Worm (Caenorhabditis elegans) whole organism, L1 larva: Measurements from ENCODE around the gene C45B11.5.

ENCODE experiments used
- aly-2 ChIP-seq: fragments of 150-350 bp; optimal IDR thresholded peaks from 2 replicates; lab custom pipeline; 2014; ENCODE audit warnings: missing biosample characterization, missing genetic modification characterization
- ama-1 ChIP-seq: fragments of 150-350 bp; optimal IDR thresholded peaks from 2 replicates; lab custom pipeline; 2014
- blmp-1 ChIP-seq: fragments of 150-350 bp; optimal IDR thresholded peaks from 2 replicates; lab custom pipeline; 2014; ENCODE audit warnings: missing biosample characterization, missing genetic modification characterization
- ceh-63 ChIP-seq: fragments of 200-800 bp; sonication (Bioruptor generic); optimal IDR thresholded peaks from 2 replicates; lab custom pipeline; 2018; ENCODE audit warnings: mild to moderate bottlenecking, missing genetic modification characterization, missing compliant biosample characterization
- ceh-82 ChIP-seq, 3 experiments: fragments of 150-350 bp in 1 of 3; sonication (generic microtip) in 2 of 3; optimal IDR thresholded peaks; 2 replicates each; lab custom pipeline; 2014 to 2017; ENCODE audit warnings: missing biosample characterization in 3 of 3, missing genetic modification characterization in 3 of 3
- dsc-1 ChIP-seq: sonication (generic microtip); optimal IDR thresholded peaks from 2 replicates; lab custom pipeline; 2016; ENCODE audit warnings: mild to moderate bottlenecking, missing genetic modification characterization, missing compliant biosample characterization
- efl-1 ChIP-seq, 4 experiments: fragments of 150-350 bp; optimal IDR thresholded peaks in 3 of 4; peaks in 1 of 4; 1 replicate in 1 of 4; 2 replicates in 3 of 4; lab custom pipeline; 2014; ENCODE audit warnings: missing biosample characterization in 2 of 4, missing genetic modification characterization in 2 of 4, missing genetic modification reagents in 2 of 4
- egl-13 ChIP-seq: sonication (generic microtip); optimal IDR thresholded peaks from 2 replicates; lab custom pipeline; 2016; ENCODE audit warnings: missing genotype, missing genetic modification reagents, missing genetic modification characterization, missing compliant biosample characterization
- egl-27 ChIP-seq, 2 experiments: fragments of 150-350 bp in 1 of 2; sonication (generic microtip); optimal IDR thresholded peaks; 3 replicates each; lab custom pipeline; 2017 to 2018; ENCODE audit warnings: missing biosample characterization in 2 of 2, missing genetic modification characterization in 2 of 2, missing genetic modification reagents in 2 of 2
- elt-2 ChIP-seq: sonication (generic microtip); optimal IDR thresholded peaks from 2 replicates; lab custom pipeline; 2016; ENCODE audit warnings: missing genetic modification characterization, mild to moderate bottlenecking, inconsistent platforms, missing compliant biosample characterization, missing genetic modification reagents
- fkh-4 ChIP-seq: sonication (generic microtip); optimal IDR thresholded peaks from 2 replicates; lab custom pipeline; 2016; ENCODE audit warnings: missing compliant biosample characterization, missing genetic modification characterization, borderline replicate concordance
- fos-1 ChIP-seq: fragments of 150-350 bp; optimal IDR thresholded peaks from 2 replicates; lab custom pipeline; 2014; ENCODE audit warnings: missing biosample characterization, missing genetic modification characterization
- irx-1 ChIP-seq: sonication (generic microtip); optimal IDR thresholded peaks from 2 replicates; lab custom pipeline; 2016; ENCODE audit warnings: missing genetic modification characterization, missing compliant biosample characterization
- jun-1 ChIP-seq: fragments of 150-350 bp; optimal IDR thresholded peaks from 2 replicates; lab custom pipeline; 2014; ENCODE audit warnings: missing biosample characterization, missing genetic modification reagents, missing genetic modification characterization
- lin-13 ChIP-seq: fragments of 150-350 bp; optimal IDR thresholded peaks from 2 replicates; lab custom pipeline; 2014; ENCODE audit warnings: missing biosample characterization, missing genetic modification reagents, missing genetic modification characterization
- lin-14 ChIP-seq: fragments of 200-800 bp; sonication (Bioruptor generic); optimal IDR thresholded peaks from 2 replicates; lab custom pipeline; 2018; ENCODE audit warnings: mild to moderate bottlenecking, missing genetic modification characterization, moderate library complexity, missing compliant biosample characterization
- lin-39 ChIP-seq: fragments of 150-350 bp; optimal IDR thresholded peaks from 2 replicates; lab custom pipeline; 2014; ENCODE audit warnings: missing biosample characterization, missing genetic modification reagents, missing genetic modification characterization
- lir-3 ChIP-seq: sonication (generic microtip); optimal IDR thresholded peaks from 2 replicates; lab custom pipeline; 2016; ENCODE audit warnings: mild to moderate bottlenecking, missing genetic modification characterization, moderate library complexity, missing compliant biosample characterization; ENCODE audit not compliant: poor library complexity
- lsy-2 ChIP-seq, 2 experiments: fragments of 150-350 bp; optimal IDR thresholded peaks; 2 replicates each; lab custom pipeline; 2014; ENCODE audit warnings: missing biosample characterization in 2 of 2, missing genetic modification characterization in 2 of 2
- mdl-1 ChIP-seq, 2 experiments: fragments of 150-350 bp; optimal IDR thresholded peaks; 2 replicates each; lab custom pipeline; 2014 to 2017; ENCODE audit warnings: missing biosample characterization in 2 of 2, missing genetic modification characterization in 2 of 2, inconsistent platforms in 1 of 2
- mep-1 ChIP-seq: fragments of 150-350 bp; optimal IDR thresholded peaks from 2 replicates; lab custom pipeline; 2014; ENCODE audit warnings: missing biosample characterization, missing genetic modification characterization
- nhr-11 ChIP-seq: fragments of 150-350 bp; optimal IDR thresholded peaks from 2 replicates; lab custom pipeline; 2014; ENCODE audit warnings: missing biosample characterization, missing genetic modification characterization
- nhr-19 ChIP-seq: fragments of 200-800 bp; sonication (Bioruptor generic); conservative IDR thresholded peaks from 2 replicates; pipeline ENCODE4 v1.3.6; 2022; ENCODE audit warnings: missing genetic modification characterization, missing compliant biosample characterization
- nhr-20 ChIP-seq: sonication (generic microtip); optimal IDR thresholded peaks from 2 replicates; lab custom pipeline; 2016; ENCODE audit warnings: mild to moderate bottlenecking, missing genetic modification characterization, missing compliant biosample characterization
- nhr-237 ChIP-seq: fragments of 150-350 bp; optimal IDR thresholded peaks from 2 replicates; lab custom pipeline; 2014; ENCODE audit warnings: missing biosample characterization, missing genetic modification characterization
- nhr-47 ChIP-seq: sonication (generic microtip); optimal IDR thresholded peaks from 2 replicates; lab custom pipeline; 2016; ENCODE audit warnings: mild to moderate bottlenecking, missing genetic modification characterization, moderate library complexity, missing compliant biosample characterization
- nhr-71 ChIP-seq: sonication (generic microtip); optimal IDR thresholded peaks from 2 replicates; lab custom pipeline; 2016; ENCODE audit warnings: mild to moderate bottlenecking, missing genetic modification characterization, moderate library complexity, missing compliant biosample characterization
- nhr-77 ChIP-seq: fragments of 150-350 bp; optimal IDR thresholded peaks from 2 replicates; lab custom pipeline; 2014; ENCODE audit warnings: missing biosample characterization, missing genetic modification characterization
- nhr-90 ChIP-seq: sonication (generic microtip); optimal IDR thresholded peaks from 2 replicates; lab custom pipeline; 2016; ENCODE audit warnings: mild to moderate bottlenecking, missing genetic modification characterization, missing compliant biosample characterization; ENCODE audit not compliant: poor library complexity
- pag-3 ChIP-seq: sonication (generic microtip); optimal IDR thresholded peaks from 2 replicates; lab custom pipeline; 2017; ENCODE audit warnings: missing genetic modification characterization, mild to moderate bottlenecking, missing compliant biosample characterization, antibody characterized with exemption, borderline replicate concordance; ENCODE audit not compliant: insufficient read depth
- rnt-1 ChIP-seq: sonication (generic microtip); optimal IDR thresholded peaks from 2 replicates; lab custom pipeline; 2016; ENCODE audit warnings: mild to moderate bottlenecking, missing genetic modification characterization, moderate library complexity, missing compliant biosample characterization
- skn-1 ChIP-seq: fragments of 150-350 bp; optimal IDR thresholded peaks from 2 replicates; lab custom pipeline; 2014; ENCODE audit warnings: missing biosample characterization, missing genetic modification characterization
- snu-23 ChIP-seq: sonication (generic microtip); optimal IDR thresholded peaks from 2 replicates; lab custom pipeline; 2016; ENCODE audit warnings: missing genetic modification characterization, missing compliant biosample characterization
- sox-4 ChIP-seq: sonication (generic microtip); optimal IDR thresholded peaks from 2 replicates; lab custom pipeline; 2016; ENCODE audit warnings: missing genetic modification characterization, missing compliant biosample characterization
- sup-37 ChIP-seq: fragments of 200-800 bp; sonication (Bioruptor generic); optimal IDR thresholded peaks from 2 replicates; lab custom pipeline; 2018; ENCODE audit warnings: mild to moderate bottlenecking, missing genetic modification characterization, missing compliant biosample characterization
- swsn-7 ChIP-seq: sonication (generic microtip); optimal IDR thresholded peaks from 2 replicates; lab custom pipeline; 2016; ENCODE audit warnings: missing genetic modification characterization, missing compliant biosample characterization
- tbx-2 ChIP-seq: sonication (generic microtip); optimal IDR thresholded peaks from 2 replicates; lab custom pipeline; 2016; ENCODE audit warnings: missing genetic modification characterization, missing compliant biosample characterization
- tlp-1 ChIP-seq: fragments of 150-350 bp; optimal IDR thresholded peaks from 2 replicates; lab custom pipeline; 2014; ENCODE audit warnings: missing biosample characterization, missing genetic modification characterization
- unc-130 ChIP-seq: fragments of 150-350 bp; optimal IDR thresholded peaks from 2 replicates; lab custom pipeline; 2017; ENCODE audit warnings: missing biosample characterization, missing genetic modification characterization, inconsistent platforms
- unc-62 ChIP-seq: fragments of 150-350 bp; optimal IDR thresholded peaks from 2 replicates; lab custom pipeline; 2014; ENCODE audit warnings: missing biosample characterization, missing genetic modification reagents, missing genetic modification characterization
- vab-15 ChIP-seq: sonication (generic microtip); optimal IDR thresholded peaks from 2 replicates; lab custom pipeline; 2017; ENCODE audit warnings: missing genotype, mild to moderate bottlenecking, missing genetic modification characterization, missing compliant biosample characterization
- xbp-1 ChIP-seq: sonication (generic microtip); optimal IDR thresholded peaks from 2 replicates; lab custom pipeline; 2016; ENCODE audit warnings: missing genetic modification characterization, missing compliant biosample characterization
- ztf-4 ChIP-seq: fragments of 150-350 bp; optimal IDR thresholded peaks from 2 replicates; lab custom pipeline; 2014; ENCODE audit warnings: missing biosample characterization, missing genetic modification characterization

Gene C45B11.5

DNA sequence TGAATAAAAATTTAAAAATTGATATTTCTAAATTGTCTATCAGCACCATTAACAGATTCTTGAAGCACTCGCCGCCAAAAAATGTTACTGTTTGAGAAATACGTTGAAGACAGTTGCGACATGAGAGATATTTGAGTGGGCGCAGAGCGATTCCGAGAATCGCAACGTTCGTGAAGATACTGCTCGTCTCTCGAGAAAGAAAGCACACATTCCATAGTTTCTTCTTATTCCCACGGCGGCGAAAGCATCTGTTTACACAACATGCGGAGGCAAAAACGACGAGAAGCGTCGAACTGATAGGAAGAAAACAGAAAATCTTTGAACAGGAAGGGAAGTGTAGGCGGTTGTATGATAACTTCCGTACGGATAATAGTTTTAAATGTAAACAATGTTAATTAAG is 40.9 kb downstream of the C45B11.5 start:
- peak; percentile 25 to 39 for TF ChIP-seq efl-1 (optimal IDR thresholded peaks at IDR 0.05; lab: Kevin White, UChicago)
- TF ChIP-seq efl-1 (GFP tag; optimal IDR thresholded peaks at IDR 0.05 in 1 of 2; lab: Kevin White, UChicago): peak in 1 of 2 experiments; percentile 81
- TF ChIP-seq swsn-7 (tag; lab: Kevin White, UChicago): peak; percentile 68
- no peak for TF ChIP-seq tlp-1
- TF ChIP-seq jun-1: no peak
- TF ChIP-seq ceh-63 (GFP tag; lab: Kevin White, UChicago): no peak
- peak; percentile 71 for TF ChIP-seq sup-37 (GFP tag; lab: Kevin White, UChicago)
- TF ChIP-seq rnt-1: peak; percentile 88
- no peak for TF ChIP-seq nhr-237
- TF ChIP-seq nhr-71 (tag; lab: Kevin White, UChicago): peak; percentile 93
- TF ChIP-seq xbp-1: peak; percentile 37
- peak; percentile 23 for TF ChIP-seq lin-39 (tag; lab: Kevin White, UChicago)
- TF ChIP-seq dsc-1 (tag; lab: Kevin White, UChicago): peak; percentile 67
- peak; percentile 81 for TF ChIP-seq nhr-11 (tag; lab: Kevin White, UChicago)
- TF ChIP-seq aly-2: peak; percentile 96
- peak; percentile 49 for TF ChIP-seq irx-1 (tag; lab: Kevin White, UChicago)
- peak; percentile 24 for TF ChIP-seq nhr-90 (tag; lab: Kevin White, UChicago)
- peak in 1 of 2 experiments; percentile 22 for TF ChIP-seq mdl-1 (tag; optimal IDR thresholded peaks at IDR 0.05; lab: Kevin White, UChicago)
- no peak for TF ChIP-seq skn-1 (tag; lab: Kevin White, UChicago)
- no peak for TF ChIP-seq sox-4
- TF ChIP-seq pag-3 (tag; lab: Kevin White, UChicago): peak; percentile 40
- no peak for TF ChIP-seq fkh-4 (tag; lab: Kevin White, UChicago)
- TF ChIP-seq lir-3: peak; percentile 21
- TF ChIP-seq nhr-19 (GFP tag; lab: Robert Waterston, UW): peak; percentile 84
- peak; percentile 58 for TF ChIP-seq tbx-2 (tag; lab: Kevin White, UChicago)
- peak; percentile 12 for TF ChIP-seq fos-1 (tag; lab: Kevin White, UChicago)
- peak; percentile 14 for TF ChIP-seq lin-13 (GFP tag; lab: Kevin White, UChicago)
- peak; percentile 83 for TF ChIP-seq ama-1 (lab: Kevin White, UChicago)
- no peak for TF ChIP-seq blmp-1 (tag; lab: Kevin White, UChicago)
- TF ChIP-seq ceh-82 (tag; optimal IDR thresholded peaks at IDR 0.05; lab: Kevin White, UChicago): peak; percentile 1 to 55 (median 34)
- peak; percentile 49 for TF ChIP-seq mep-1 (tag; lab: Kevin White, UChicago)
- no peak for TF ChIP-seq elt-2 (tag; lab: Kevin White, UChicago)
- no peak for TF ChIP-seq egl-13 (tag; lab: Kevin White, UChicago)
- peak; percentile 81 for TF ChIP-seq ztf-4 (tag; lab: Kevin White, UChicago)
- TF ChIP-seq unc-130 (tag; lab: Kevin White, UChicago): peak; percentile 35
- no peak for TF ChIP-seq vab-15 (tag; lab: Kevin White, UChicago)
- TF ChIP-seq nhr-47 (tag; lab: Kevin White, UChicago): peak; percentile 71
- TF ChIP-seq unc-62 (GFP tag; lab: Kevin White, UChicago): no peak
- TF ChIP-seq lsy-2 (tag; optimal IDR thresholded peaks at IDR 0.05; lab: Kevin White, UChicago): peak; percentile 32 to 44
- peak; percentile 80 for TF ChIP-seq nhr-20 (tag; lab: Kevin White, UChicago)
- peak in 1 of 2 experiments; percentile 24 for TF ChIP-seq egl-27 (tag; optimal IDR thresholded peaks at IDR 0.05; lab: Kevin White, UChicago)
- TF ChIP-seq snu-23: peak; percentile 76
- peak; percentile 78 for TF ChIP-seq nhr-77
- TF ChIP-seq lin-14 (GFP tag; lab: Kevin White, UChicago): peak; percentile 88
